Worm (Caenorhabditis elegans) whole organism, L2 larva: Measurements from ENCODE around the gene Y46H3C.5.
"Not testable (repeated sequence)": the region's sequence is repeated elsewhere in the genome, so short reads cannot be mapped to it uniquely, and the experiment has no call there.

Source experiments
- C34F6.9 ChIP-seq: fragments of 150-350 bp; optimal IDR thresholded peaks from 2 replicates; lab custom pipeline; 2014; ENCODE audit warnings: missing biosample characterization, missing genetic modification characterization
- F13H6.1 ChIP-seq: sonication (generic microtip); optimal IDR thresholded peaks from 2 replicates; lab custom pipeline; 2016; ENCODE audit warnings: missing genetic modification characterization, missing compliant biosample characterization
- R02D3.7 ChIP-seq: fragments of 150-350 bp; optimal IDR thresholded peaks from 2 replicates; lab custom pipeline; 2014; ENCODE audit warnings: missing biosample characterization, missing genetic modification characterization
- Y55F3AM.14 ChIP-seq: fragments of 200-800 bp; sonication (Bioruptor generic); optimal IDR thresholded peaks from 2 replicates; lab custom pipeline; 2018; ENCODE audit warnings: mild to moderate bottlenecking, missing genetic modification characterization, missing compliant biosample characterization
- alr-1 ChIP-seq: fragments of 150-350 bp; optimal IDR thresholded peaks from 2 replicates; lab custom pipeline; 2014; ENCODE audit warnings: missing biosample characterization, missing genetic modification characterization
- aly-2 ChIP-seq: fragments of 150-350 bp; optimal IDR thresholded peaks from 2 replicates; lab custom pipeline; 2014; ENCODE audit warnings: missing biosample characterization, missing genetic modification characterization
- ama-1 ChIP-seq: fragments of 150-350 bp; optimal IDR thresholded peaks from 2 replicates; lab custom pipeline; 2018; ENCODE audit warnings: inconsistent platforms
- blmp-1 ChIP-seq: sonication (generic microtip); optimal IDR thresholded peaks from 2 replicates; lab custom pipeline; 2017; ENCODE audit warnings: missing genetic modification characterization, mild to moderate bottlenecking, missing compliant biosample characterization, antibody characterized with exemption, moderate library complexity; ENCODE audit not compliant: insufficient read depth
- ceh-16 ChIP-seq: fragments of 150-350 bp; optimal IDR thresholded peaks from 2 replicates; lab custom pipeline; 2014; ENCODE audit warnings: missing biosample characterization, missing genetic modification characterization
- ceh-82 ChIP-seq: fragments of 150-350 bp; optimal IDR thresholded peaks from 2 replicates; lab custom pipeline; 2014; ENCODE audit warnings: missing biosample characterization, missing genetic modification characterization
- crh-2 ChIP-seq: sonication (generic microtip); optimal IDR thresholded peaks from 2 replicates; lab custom pipeline; 2017; ENCODE audit warnings: missing biosample characterization, missing genetic modification characterization
- egl-27 ChIP-seq: sonication (generic microtip); optimal IDR thresholded peaks from 3 replicates; lab custom pipeline; 2017; ENCODE audit warnings: missing biosample characterization, missing genetic modification reagents, missing genetic modification characterization
- elt-1 ChIP-seq: fragments of 150-350 bp; optimal IDR thresholded peaks from 2 replicates; lab custom pipeline; 2014; ENCODE audit warnings: missing biosample characterization, missing genetic modification characterization
- fos-1 ChIP-seq: fragments of 150-350 bp; optimal IDR thresholded peaks from 2 replicates; lab custom pipeline; 2014; ENCODE audit warnings: missing biosample characterization, missing genetic modification characterization
- gmeb-1 ChIP-seq: fragments of 150-350 bp; optimal IDR thresholded peaks from 2 replicates; lab custom pipeline; 2014; ENCODE audit warnings: missing biosample characterization, missing genetic modification characterization
- lin-11 ChIP-seq: fragments of 150-350 bp; sonication (generic microtip); optimal IDR thresholded peaks from 2 replicates; lab custom pipeline; 2014; ENCODE audit warnings: missing biosample characterization, missing genetic modification characterization, inconsistent platforms, mixed read lengths
- lsy-2 ChIP-seq, 2 experiments: fragments of 150-350 bp in 1 of 2; sonication (generic microtip) in 1 of 2; optimal IDR thresholded peaks; 2 replicates each; lab custom pipeline; 2014 to 2017; ENCODE audit warnings: missing biosample characterization in 2 of 2, missing genetic modification characterization in 2 of 2
- mab-5 ChIP-seq: fragments of 150-350 bp; optimal IDR thresholded peaks from 2 replicates; lab custom pipeline; 2014; ENCODE audit warnings: missing biosample characterization, missing genetic modification characterization
- mdl-1 ChIP-seq, 2 experiments: fragments of 150-350 bp in 1 of 2; sonication (generic microtip) in 1 of 2; optimal IDR thresholded peaks; 2 replicates each; lab custom pipeline; 2017; ENCODE audit warnings: missing biosample characterization in 2 of 2, missing genetic modification characterization in 2 of 2
- nhr-10 ChIP-seq: sonication (generic microtip); optimal IDR thresholded peaks from 2 replicates; lab custom pipeline; 2017; ENCODE audit warnings: missing biosample characterization, missing genetic modification characterization
- nhr-12 ChIP-seq: fragments of 150-350 bp; optimal IDR thresholded peaks from 2 replicates; lab custom pipeline; 2014; ENCODE audit warnings: missing biosample characterization, missing genetic modification characterization
- nhr-21 ChIP-seq: fragments of 150-350 bp; optimal IDR thresholded peaks from 2 replicates; lab custom pipeline; 2014; ENCODE audit warnings: missing biosample characterization, missing genetic modification characterization
- nhr-23 ChIP-seq: fragments of 150-350 bp; optimal IDR thresholded peaks from 2 replicates; lab custom pipeline; 2014; ENCODE audit warnings: missing biosample characterization, missing genetic modification reagents, missing genetic modification characterization
- nhr-6 ChIP-seq: fragments of 150-350 bp; optimal IDR thresholded peaks from 2 replicates; lab custom pipeline; 2014; ENCODE audit warnings: missing biosample characterization, missing genetic modification characterization
- nhr-77 ChIP-seq: fragments of 150-350 bp; optimal IDR thresholded peaks from 2 replicates; lab custom pipeline; 2014; ENCODE audit warnings: missing biosample characterization, missing genetic modification characterization
- sem-4 ChIP-seq: fragments of 150-350 bp; optimal IDR thresholded peaks from 2 replicates; lab custom pipeline; 2014; ENCODE audit warnings: missing biosample characterization, missing genetic modification reagents, missing genetic modification characterization
- skn-1 ChIP-seq: sonication (generic microtip); optimal IDR thresholded peaks from 2 replicates; lab custom pipeline; 2017; ENCODE audit warnings: missing biosample characterization, missing genetic modification characterization
- sma-3 ChIP-seq: sonication (generic microtip); optimal IDR thresholded peaks from 2 replicates; lab custom pipeline; 2016; ENCODE audit warnings: missing genetic modification reagents, missing genetic modification characterization, missing compliant biosample characterization
- snpc-4 ChIP-seq: fragments of 150-350 bp; optimal IDR thresholded peaks from 2 replicates; lab custom pipeline; 2014; ENCODE audit warnings: missing biosample characterization, missing genetic modification characterization
- unc-55 ChIP-seq: fragments of 150-350 bp; sonication (generic microtip); optimal IDR thresholded peaks from 3 replicates; lab custom pipeline; 2014; ENCODE audit warnings: missing biosample characterization, missing genetic modification reagents, missing genetic modification characterization
- unc-62 ChIP-seq: fragments of 150-350 bp; optimal IDR thresholded peaks from 2 replicates; lab custom pipeline; 2014; ENCODE audit warnings: missing biosample characterization, missing genetic modification reagents, missing genetic modification characterization
- zag-1 ChIP-seq: fragments of 150-350 bp; optimal IDR thresholded peaks from 2 replicates; lab custom pipeline; 2014; ENCODE audit warnings: missing biosample characterization, missing genetic modification characterization
- ztf-4 ChIP-seq: fragments of 150-350 bp; optimal IDR thresholded peaks from 2 replicates; lab custom pipeline; 2014; ENCODE audit warnings: missing biosample characterization, missing genetic modification characterization

Gene Y46H3C.5

DNA sequence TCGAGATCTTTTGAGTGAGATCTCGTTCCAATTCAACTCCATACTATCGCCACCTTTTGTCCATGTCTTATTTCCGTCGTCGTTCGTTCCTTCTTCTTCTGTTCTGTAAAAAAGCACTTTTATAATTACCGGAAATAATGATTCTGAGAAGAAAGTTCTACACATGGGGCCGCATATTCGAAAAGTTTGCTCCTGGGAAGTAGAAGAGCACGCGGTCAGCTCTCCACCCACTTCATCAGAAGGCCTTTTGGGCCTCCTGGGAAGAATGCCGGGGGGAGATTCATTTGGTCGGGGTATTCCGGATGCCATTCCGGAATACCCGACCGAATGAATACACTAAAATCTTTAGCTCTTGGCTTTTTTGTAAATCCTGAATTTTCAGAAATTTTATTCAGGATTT is at the start of gene Y46H3C.5:
TSS of gene Y46H3C.5 (minus strand) at position 2 of the 400 bp plus-strand sequence.
- TF ChIP-seq nhr-77; Y55F3AM.14; egl-27 (tag; lab: Kevin White, UChicago): not testable (repeated sequence)

DNA sequence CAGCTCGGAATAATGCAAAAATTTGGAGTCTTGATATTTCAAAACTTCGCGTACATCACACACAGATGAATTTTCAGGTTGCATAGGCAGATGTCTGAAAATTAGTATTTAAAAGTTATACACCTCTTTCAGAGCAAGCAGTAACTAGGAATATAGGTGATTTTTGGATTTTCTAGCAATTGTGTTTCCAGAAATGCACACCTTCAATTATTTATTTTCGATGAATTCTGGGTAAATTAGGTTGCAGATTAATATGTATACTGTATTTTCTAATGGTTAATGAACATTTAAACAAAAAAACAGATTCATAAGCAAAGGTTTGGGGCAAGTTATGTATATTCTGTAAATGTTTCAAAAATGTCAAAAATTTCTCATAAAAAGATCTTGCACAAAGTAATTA is 48.8 kb upstream of the Y46H3C.5 start, which contains the start of gene srab-25:
TSS of gene srab-25 (minus strand) at position 101 of the 400 bp plus-strand sequence.
- TF ChIP-seq ceh-16 (tag; lab: Kevin White, UChicago) (no peak), nhr-6 (no peak), nhr-21 (tag; lab: Kevin White, UChicago) (no peak), ztf-4 (no peak), ceh-82 (tag; lab: Kevin White, UChicago) (no peak), R02D3.7 (tag; lab: Kevin White, UChicago) (no peak), lin-11 (tag; lab: Kevin White, UChicago) (no peak), unc-62 (GFP tag; lab: Kevin White, UChicago) (no peak), F13H6.1 (no peak), ama-1 (lab: Kevin White, UChicago) (no peak), nhr-12 (tag; lab: Kevin White, UChicago) (no peak), lsy-2 (tag; optimal IDR thresholded peaks at IDR 0.05; lab: Kevin White, UChicago) (no peak), sem-4 (tag; lab: Kevin White, UChicago) (no peak), elt-1 (tag; lab: Kevin White, UChicago) (no peak)

DNA sequence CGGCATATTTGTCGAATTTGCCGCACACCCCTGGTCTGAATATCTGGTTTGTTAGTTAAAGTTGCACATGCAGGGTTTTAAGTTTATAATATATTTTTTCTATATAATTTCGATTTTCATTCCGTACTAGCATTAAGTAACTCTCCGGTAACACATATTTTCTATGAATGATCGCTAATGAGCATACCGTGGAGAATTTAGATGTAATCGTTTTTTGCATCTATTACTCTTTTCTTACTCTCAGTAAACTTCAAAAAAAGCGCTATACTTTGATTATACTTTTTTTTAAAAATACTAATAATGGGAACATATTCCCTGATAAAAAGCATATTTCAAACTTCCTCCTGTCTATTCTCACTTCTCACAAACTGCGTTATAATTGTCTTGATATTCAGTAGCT is 42.3 kb upstream of the Y46H3C.5 start, which contains the start of gene str-160:
TSS of gene str-160 (plus strand) at position 301 of the 400 bp plus-strand sequence.
- TF ChIP-seq blmp-1 (tag; lab: Kevin White, UChicago) (no peak), nhr-21 (tag; lab: Kevin White, UChicago) (no peak), aly-2 (no peak), nhr-23 (tag; lab: Kevin White, UChicago) (no peak), lsy-2 (tag; optimal IDR thresholded peaks at IDR 0.05; lab: Kevin White, UChicago) (no peak), ceh-16 (tag; lab: Kevin White, UChicago) (no peak), gmeb-1 (tag; lab: Kevin White, UChicago) (no peak), unc-62 (GFP tag; lab: Kevin White, UChicago) (no peak)

DNA sequence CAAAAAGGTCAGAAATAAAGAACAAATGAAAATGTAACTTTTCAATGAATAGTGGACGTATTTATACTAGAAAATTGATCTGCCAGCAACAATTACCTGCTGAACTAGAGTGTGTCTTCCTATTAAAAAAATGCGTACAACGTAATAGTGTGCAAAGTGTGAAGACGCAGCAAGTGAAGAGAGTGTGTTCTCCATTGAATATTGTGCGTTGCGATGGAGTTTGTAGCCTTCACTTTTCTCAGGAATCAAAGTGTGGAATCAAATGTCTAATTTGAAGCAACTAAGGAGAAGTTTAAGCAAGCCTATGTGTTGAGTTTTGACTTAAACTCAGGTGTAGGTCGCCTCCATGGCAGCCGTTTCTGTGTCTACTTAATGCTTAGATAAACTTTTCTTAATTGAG is 39.6 kb upstream of the Y46H3C.5 start, which contains the start of gene gst-21:
TSS of gene gst-21 (minus strand) at position 101 of the 400 bp plus-strand sequence.
- TF ChIP-seq snpc-4, result no peak
- TF ChIP-seq unc-62 (GFP tag; lab: Kevin White, UChicago), result no peak
- TF ChIP-seq alr-1 (tag; lab: Kevin White, UChicago), result no peak
- no peak for TF ChIP-seq fos-1
- TF ChIP-seq elt-1 (tag; lab: Kevin White, UChicago), result no peak
- no peak for TF ChIP-seq C34F6.9 (tag; lab: Kevin White, UChicago)
- TF ChIP-seq mab-5, result no peak
- no peak for TF ChIP-seq sma-3 (GFP tag; lab: Kevin White, UChicago)
- no peak for TF ChIP-seq gmeb-1 (tag; lab: Kevin White, UChicago)
- TF ChIP-seq ama-1 (lab: Kevin White, UChicago), result no peak
- TF ChIP-seq zag-1 (tag; lab: Kevin White, UChicago), result no peak
- TF ChIP-seq unc-55 (GFP tag; lab: Kevin White, UChicago), result no peak
- TF ChIP-seq nhr-10, result no peak
- no peak for TF ChIP-seq sem-4 (tag; lab: Kevin White, UChicago)
- no peak for TF ChIP-seq skn-1 (tag; lab: Kevin White, UChicago)
- no peak for TF ChIP-seq crh-2
- TF ChIP-seq aly-2, result no peak

DNA sequence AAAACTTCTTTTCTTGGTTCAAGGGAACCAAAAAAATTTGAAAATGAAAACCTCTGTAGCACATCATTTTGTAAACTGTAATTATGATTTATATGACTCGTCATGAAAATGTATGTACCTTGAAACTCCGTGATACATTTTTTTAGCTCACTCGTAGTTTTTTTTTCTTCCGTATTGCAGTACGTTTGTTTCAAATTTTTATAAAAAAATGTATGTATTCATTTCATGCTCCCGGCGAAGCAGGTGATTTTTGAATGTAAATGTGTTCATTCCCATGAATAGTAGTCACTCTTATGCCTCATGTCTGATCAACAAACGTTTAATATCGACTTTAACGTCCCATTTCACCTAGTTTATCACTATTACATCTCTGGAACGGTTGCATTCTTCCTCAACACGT is 33.1 kb upstream of the Y46H3C.5 start, which contains the start of gene sri-27:
TSS of gene sri-27 (plus strand) at position 301 of the 400 bp plus-strand sequence.
- TF ChIP-seq nhr-23 (tag; lab: Kevin White, UChicago), result no peak
- no peak for TF ChIP-seq gmeb-1 (tag; lab: Kevin White, UChicago)

DNA sequence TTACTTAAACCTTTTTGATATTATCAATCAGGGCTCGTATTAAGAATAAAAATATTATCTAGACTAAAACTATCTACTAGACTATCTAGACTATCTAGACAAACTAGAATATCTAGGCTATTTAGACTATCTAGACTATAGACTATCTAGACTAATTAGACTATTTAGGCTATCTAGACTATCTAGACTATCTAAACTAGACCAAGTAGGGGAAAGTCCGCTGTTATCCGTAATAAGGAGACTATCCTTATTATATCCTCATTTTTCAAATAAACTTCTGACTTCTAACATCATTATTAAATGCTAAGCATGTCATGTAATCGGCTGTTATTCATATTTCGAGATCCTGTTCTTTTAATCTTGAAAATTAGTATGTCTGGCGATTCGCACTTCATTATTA is 29.7 kb upstream of the Y46H3C.5 start, which contains the start of gene srw-101:
TSS of gene srw-101 (plus strand) at position 301 of the 400 bp plus-strand sequence.
- TF ChIP-seq mdl-1 (tag; optimal IDR thresholded peaks at IDR 0.05; lab: Kevin White, UChicago), result no peak
- TF ChIP-seq nhr-77, result no peak
